Worm (Caenorhabditis elegans) whole organism, dauer: ENCODE measurements around the gene prdh-1.

Experiments
- unc-62 ChIP-seq: sonication (generic microtip); optimal IDR thresholded peaks from 2 replicates; lab custom pipeline; 2017; ENCODE audit warnings: missing biosample characterization, missing genetic modification reagents, missing genetic modification characterization

Gene prdh-1

DNA sequence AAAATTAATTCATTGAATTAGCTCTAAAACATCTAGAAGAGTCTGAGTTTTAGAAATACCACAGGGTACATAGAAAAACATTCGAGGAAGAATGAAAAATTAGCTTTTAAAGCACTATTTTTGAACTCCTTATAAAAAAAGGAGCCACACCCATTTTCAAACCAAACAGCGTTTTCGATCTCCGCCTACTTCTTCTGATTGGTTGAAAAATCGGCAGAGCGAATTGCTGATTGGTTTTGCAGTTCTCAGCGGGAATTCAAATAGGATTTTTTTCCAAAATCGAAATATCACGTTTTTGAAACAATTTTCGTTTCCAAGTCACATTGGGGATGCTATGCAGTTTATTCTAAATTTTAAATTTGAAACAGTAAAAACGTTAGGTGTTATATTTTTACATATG, 1.7 kb upstream of the prdh-1 start:
- no peak for TF ChIP-seq unc-62

DNA sequence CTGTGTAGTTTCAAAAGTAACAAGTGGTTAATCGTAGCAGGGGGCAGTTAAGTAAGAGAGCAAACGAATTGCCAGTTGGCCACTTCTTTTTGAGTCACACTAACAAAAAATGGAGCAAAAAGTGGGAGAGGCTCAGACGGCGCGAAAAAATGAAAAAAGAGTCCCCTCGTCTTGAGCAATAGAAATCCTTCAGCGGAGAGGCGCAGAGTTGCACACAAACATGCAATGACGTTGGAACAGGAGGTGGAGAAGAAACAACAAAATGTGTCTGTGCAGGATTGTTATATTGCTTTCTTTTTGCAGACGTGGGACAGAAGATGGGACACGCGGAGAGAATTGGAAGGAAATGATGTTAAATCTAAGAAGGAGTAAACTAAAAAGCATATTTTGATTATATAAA, 1.3 kb upstream of the prdh-1 start:
- TF ChIP-seq unc-62: no peak

- no peak for TF ChIP-seq unc-62
Measured at ce11 chrIV:13870085-13870484, 6.3 kb downstream of the prdh-1 start.

ce11 chrIV:13866754-13867153, 9.7 kb downstream of the prdh-1 start, which contains the start of gene B0513.90:
B0513.90 (plus strand) TSS chrIV:13867054.
- TF ChIP-seq unc-62: no peak

- TF ChIP-seq unc-62: no peak
Measured at ce11 chrIV:13865172-13865571, 11.2 kb downstream of the prdh-1 start, which contains the start of gene vamp-8. vamp-8 (minus strand) TSS chrIV:13865196.

ce11 chrIV:13860459-13860858, 16.0 kb downstream of the prdh-1 start:
- TF ChIP-seq unc-62: no peak

ce11 chrIV:13838296-13838695, 38.1 kb downstream of the prdh-1 start:
- no peak for TF ChIP-seq unc-62

DNA sequence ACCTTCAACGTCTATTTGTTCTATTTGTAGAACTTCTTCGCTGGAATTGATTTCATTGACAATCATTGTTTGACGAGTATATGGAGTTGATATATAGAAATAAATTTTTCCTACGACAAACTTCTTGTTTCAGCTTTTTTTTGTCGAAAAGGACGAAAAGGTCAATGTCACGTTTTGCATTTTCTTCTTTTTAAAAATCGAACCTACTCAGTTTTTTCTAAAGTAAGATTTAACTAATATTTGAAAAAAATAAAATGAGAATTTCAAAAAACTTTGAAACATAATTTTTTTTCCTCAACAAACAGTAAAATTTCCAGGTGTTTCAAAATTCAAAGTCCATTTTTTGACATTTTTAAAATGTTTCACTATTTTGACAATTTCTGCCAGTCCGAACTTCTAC, 40.1 kb downstream of the prdh-1 start, which contains the start of gene H08M01.1:
Gene H08M01.1, minus strand, starts transcription at position 101 of the 400 bp plus-strand sequence.
- TF ChIP-seq unc-62: no peak

- TF ChIP-seq unc-62: no peak
Measured at ce11 chrIV:13834394-13835129, 41.9 kb downstream of the prdh-1 start.

ce11 chrIV:13827586-13827985, 48.8 kb downstream of the prdh-1 start, which contains the start of gene rga-5:
rga-5 (plus strand) TSS chrIV:13827886.
- TF ChIP-seq unc-62: no peak

ce11 chrIV:13826363-13826762, 50.1 kb downstream of the prdh-1 start:
- TF ChIP-seq unc-62: no peak

ce11 chrIV:13820862-13821261, 55.6 kb downstream of the prdh-1 start, which contains the start of gene Y45F10D.15:
Y45F10D.15 (minus strand) TSS chrIV:13820962.
- TF ChIP-seq unc-62: no peak
